Fruit fly (Drosophila melanogaster) S2 (cell line): ENCODE results near the gene spdo.

ENCODE experiments used
- CG8478 ChIP-seq: fragments of >200 bp; optimal IDR thresholded peaks from 2 replicates; lab custom pipeline; 2018
- CTCF ChIP-seq, 2 experiments: fragments of >200 bp; optimal IDR thresholded peaks; 2 replicates each; lab custom pipeline; 2018

Gene spdo

DNA sequence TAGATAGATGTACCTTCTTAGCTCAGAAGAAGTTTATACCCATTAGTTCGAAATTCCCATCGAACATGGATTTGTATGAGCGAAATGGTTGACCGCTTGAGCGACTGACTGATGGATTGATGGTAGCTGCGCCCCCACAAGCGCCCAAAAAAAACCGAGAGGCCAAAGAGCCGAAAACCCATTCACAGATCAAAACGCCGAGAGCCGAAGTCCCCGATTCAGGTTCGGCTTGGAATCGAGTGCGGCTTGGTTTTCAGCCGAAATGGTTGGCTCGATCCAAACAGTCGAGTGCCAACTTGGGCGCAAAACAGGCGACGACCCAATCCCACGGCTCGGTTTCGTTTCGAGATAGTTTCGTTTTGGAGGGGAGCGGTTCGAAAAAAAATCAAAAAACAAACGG is 16.3 kb upstream of the spdo start:
- no peak for TF ChIP-seq CG8478 (lab: Kevin White, UChicago)
- TF ChIP-seq CTCF (optimal IDR thresholded peaks at IDR 0.05; lab: Kevin White, UChicago): no peak

DNA sequence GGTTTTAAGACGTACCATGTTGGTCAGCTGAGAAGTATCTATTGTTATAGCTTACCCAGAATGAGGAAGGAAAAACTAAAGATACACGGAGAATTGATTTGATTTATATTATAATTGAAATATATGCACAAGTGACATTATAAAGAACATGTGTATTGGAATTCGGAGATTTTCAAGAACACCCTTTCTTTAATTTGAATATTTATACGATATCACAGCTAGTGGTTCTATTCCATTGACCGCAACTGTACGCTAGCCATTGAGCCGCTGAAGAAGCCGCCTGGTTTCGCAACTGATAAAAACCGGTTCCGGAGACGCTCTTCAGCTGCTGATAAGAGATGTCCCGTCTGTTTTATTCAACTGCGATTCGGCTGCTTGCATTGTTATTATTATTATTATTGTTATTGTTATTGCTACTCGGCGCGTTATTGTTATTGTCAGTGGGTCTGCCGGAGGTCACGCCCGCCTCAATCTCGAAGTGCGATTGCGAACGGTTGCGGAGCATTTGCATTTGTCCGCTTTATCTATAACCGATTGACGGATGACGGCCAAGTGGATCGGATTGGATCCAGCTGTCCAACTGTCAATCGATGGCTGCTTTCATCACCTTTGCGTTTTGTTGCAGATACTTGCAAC is 14.8 kb upstream of the spdo start:
- TF ChIP-seq CTCF (optimal IDR thresholded peaks at IDR 0.05; lab: Kevin White, UChicago) (no peak), CG8478 (lab: Kevin White, UChicago) (no peak)

DNA sequence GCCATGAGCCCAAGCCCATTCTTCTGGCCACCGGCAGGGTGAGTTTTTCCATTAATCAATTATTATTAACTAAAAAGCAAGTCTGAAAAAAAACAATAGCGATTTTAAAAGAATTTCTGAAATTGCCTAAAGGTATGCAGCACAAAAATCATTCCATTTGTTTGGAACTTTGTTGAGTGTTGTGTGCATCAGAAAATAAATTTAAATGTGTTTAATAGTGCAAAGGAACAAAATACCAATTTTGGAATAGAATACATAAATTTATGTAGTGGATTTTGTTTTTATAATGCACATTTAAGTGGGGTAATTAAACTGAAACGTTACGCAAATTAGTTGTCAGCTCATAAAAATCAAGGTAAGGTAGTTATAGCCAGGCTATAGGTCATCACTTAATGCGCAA is 12.2 kb upstream of the spdo start:
- TF ChIP-seq CG8478 (lab: Kevin White, UChicago): no peak
- TF ChIP-seq CTCF (optimal IDR thresholded peaks at IDR 0.05; lab: Kevin White, UChicago): no peak

DNA sequence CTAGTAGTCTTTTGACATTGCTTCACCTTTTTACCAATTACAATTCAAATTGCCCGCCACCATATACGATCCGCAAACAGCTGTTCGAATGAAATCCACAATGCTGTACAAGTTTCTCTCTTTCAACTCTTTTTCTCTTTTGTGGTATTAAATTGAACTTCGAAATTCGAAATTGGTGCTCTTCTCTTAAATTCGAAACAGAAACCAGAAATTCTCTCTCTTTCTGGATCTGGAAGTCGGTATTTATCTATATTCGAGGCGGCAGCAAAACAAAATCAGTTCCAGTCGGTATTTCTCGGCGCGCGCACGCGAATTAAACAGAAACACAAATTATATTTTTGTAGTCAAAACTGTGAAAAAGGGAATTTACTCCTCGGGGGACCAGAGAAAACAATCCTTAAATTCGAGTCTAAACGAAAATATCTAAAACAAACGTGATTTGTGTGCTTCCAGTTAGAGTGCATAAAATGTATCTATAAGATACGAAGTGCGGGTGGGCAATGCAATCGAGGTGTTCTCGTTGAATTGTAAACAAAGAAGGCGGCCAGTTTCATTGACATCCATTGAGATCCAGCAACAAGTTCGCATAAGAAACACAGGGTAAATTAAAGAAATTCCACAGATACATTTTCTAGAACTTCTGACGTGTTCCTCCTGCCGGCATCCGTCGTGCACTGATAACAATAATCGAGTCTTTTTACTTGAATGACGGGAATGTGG is 10.5 kb upstream of the spdo start, which contains the start of gene PH4alphaEFB:
PH4alphaEFB (plus strand) TSS at position 276 of the 720 bp plus-strand sequence.
- TF ChIP-seq CTCF (optimal IDR thresholded peaks at IDR 0.05; lab: Kevin White, UChicago) (no peak), CG8478 (lab: Kevin White, UChicago) (no peak)

DNA sequence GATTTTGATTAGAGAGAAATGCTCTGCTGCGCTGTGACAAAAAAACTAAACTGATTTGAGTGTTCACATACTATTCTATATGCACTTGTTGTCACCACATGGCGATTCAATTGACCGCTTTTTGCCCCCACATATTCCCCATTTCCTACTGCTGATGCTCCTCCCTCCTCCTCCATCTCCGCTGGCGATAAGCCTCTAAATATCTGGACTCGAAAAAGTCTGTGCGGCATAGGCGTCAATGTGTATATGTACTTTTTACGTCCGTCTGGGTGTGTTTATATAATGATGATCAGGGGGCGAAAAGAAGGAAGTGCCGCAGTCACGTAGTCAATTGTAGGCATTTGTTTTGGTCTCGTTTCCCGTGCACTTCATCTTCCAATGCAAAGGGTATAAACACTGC is 10.0 kb upstream of the spdo start:
- TF ChIP-seq CTCF (optimal IDR thresholded peaks at IDR 0.05; lab: Kevin White, UChicago) (no peak), CG8478 (lab: Kevin White, UChicago) (no peak)

DNA sequence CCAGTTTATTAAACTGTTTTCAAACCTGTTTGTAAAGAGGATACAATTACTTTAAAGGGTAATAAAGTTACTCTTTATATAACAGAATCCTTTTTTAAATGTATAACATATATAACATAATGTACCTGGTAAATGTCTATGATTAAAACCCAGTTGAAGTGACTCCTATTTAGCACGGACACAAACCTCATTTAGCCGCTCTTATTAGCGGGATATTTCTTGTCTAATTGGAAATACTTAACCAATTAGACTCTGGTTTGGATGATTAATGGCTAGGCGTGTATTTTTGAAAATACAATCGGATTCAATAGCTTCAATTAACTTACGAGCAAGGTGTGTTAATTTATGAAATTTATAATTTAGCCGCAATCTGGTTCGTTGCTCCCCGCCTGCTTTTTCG is 9.4 kb upstream of the spdo start:
- TF ChIP-seq CTCF (optimal IDR thresholded peaks at IDR 0.05; lab: Kevin White, UChicago) (peak; percentile 21 to 58), CG8478 (lab: Kevin White, UChicago) (no peak)

DNA sequence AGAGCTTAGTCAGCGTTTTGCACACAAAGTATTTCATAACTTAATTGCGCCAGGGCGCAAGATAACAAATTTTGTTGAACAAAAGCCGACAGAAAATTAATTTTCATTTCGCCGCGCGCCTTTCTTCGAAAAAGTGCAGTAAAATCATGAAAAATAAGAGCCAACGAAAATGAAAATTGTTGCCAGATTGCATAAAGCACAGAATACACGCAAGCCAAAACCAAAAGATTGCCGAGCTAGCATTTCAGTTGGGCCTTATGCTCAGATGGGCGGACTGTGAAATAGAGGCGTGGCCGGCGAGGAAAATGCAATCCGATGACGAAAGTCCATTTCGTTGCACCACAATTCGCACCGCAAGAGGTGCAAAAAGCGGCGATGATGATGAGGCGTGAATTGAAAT is 5.8 kb upstream of the spdo start:
- TF ChIP-seq CG8478 (lab: Kevin White, UChicago) (no peak), CTCF (optimal IDR thresholded peaks at IDR 0.05; lab: Kevin White, UChicago) (no peak)

DNA sequence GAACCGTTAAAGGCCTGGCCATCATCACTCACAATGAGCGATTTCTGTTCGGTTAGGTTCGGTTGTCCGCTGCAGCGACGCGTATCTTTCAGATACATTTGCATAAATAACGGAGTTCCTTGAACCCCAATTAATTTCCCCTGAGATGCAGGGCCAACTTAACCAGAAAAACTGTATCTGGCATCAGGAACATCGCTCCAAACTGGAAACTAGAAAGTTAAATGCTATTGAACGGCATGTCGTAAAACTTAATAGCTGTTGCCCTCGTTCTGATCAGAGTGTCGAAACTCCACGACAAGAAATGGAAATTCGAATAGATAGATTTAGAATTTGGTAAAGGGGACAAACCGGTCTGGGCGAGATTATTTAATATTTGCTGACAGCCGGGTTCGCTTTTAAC is 4.2 kb upstream of the spdo start:
- TF ChIP-seq CTCF (optimal IDR thresholded peaks at IDR 0.05; lab: Kevin White, UChicago): no peak
- no peak for TF ChIP-seq CG8478 (lab: Kevin White, UChicago)

DNA sequence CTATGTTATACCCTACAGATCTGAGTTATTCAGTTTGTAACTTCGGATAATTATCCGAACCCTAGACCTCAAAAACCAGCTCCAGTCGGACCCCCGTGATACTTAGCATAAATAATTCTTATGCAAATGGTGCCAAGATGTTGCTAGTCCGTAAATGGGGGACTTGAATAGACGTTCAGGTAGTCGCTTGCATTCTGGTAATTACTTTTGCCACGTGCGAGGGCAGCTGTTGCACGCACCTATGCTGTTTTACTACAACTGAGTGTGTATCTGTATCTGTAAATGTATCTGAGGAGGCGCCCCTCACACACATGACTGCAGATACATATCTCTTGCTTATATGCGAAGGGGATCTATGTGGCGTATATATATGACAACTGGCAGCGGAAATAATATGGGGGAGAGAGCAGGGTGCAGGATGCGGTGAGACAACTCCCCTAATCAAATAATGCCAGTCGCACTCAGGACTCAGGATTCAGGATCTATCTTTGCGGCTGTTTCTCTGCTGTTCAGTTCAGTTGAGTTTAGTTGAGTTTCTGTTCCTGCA is 1.7 kb upstream of the spdo start:
- TF ChIP-seq CTCF (optimal IDR thresholded peaks at IDR 0.05; lab: Kevin White, UChicago) (no peak), CG8478 (lab: Kevin White, UChicago) (no peak)

DNA sequence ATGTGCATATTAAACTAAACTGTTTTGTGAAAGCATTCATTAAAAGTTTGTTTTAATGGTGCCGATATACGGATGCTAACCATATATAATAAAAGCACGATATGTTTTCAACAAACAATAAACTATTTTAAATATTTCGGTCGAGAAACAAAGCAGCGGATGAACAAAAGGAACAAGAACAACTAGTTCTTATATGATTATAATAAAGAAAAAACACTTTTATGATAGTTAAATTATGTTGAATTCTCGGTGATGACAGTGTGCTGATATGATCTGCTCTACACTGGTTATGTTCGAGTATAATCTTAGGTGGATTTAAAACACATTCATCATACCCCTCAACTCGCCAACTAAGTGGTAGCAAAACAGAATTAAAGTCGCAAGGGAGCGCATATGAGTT is 574 bp upstream of the spdo start:
- TF ChIP-seq CTCF (optimal IDR thresholded peaks at IDR 0.05; lab: Kevin White, UChicago) (no peak), CG8478 (lab: Kevin White, UChicago) (no peak)

DNA sequence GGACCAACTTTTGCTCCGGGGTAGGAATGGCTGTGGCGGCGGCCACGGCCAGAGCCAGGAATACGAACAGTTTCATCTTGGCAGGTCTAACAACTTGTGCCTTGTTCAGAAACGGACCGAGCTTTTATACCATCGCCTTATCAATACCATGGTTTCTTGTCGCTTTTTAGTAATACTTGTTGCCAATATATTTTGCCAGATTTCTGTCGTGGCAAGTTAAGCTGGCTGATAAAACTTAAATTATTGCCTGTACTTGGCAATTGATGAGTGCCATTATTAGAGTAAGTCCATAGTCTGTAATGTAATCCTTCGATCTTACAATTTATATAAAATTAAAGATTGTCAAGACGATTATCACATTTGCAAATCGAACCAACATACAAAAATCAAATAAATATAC is 11.3 kb downstream of the spdo start, which contains the start of gene Jon99Fii:
Jon99Fii (minus strand) TSS at position 101 of the 400 bp plus-strand sequence.
- TF ChIP-seq CTCF (optimal IDR thresholded peaks at IDR 0.05; lab: Kevin White, UChicago) (no peak), CG8478 (lab: Kevin White, UChicago) (no peak)

DNA sequence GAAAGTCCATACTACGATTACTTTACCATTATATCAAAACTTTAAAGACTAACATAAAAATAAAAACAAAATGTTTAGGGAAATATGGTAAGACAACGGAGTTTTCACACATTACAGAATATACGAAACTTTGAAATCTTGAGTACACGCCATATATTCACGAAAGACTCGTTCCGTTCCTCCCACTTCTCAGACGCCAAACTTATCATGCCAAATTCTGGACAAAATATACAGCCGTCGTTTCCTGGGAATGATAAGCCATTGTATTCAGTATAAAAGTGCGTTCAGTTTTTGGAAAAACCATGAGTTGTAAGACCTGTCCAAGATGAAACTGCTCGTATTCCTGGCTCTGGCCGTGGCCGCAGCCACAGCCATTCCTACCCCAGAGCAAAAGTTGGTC is 12.2 kb downstream of the spdo start, which contains the start of gene Jon99Fi:
Jon99Fi (plus strand) TSS at position 301 of the 400 bp plus-strand sequence.
- TF ChIP-seq CTCF (optimal IDR thresholded peaks at IDR 0.05; lab: Kevin White, UChicago) (no peak), CG8478 (lab: Kevin White, UChicago) (no peak)

DNA sequence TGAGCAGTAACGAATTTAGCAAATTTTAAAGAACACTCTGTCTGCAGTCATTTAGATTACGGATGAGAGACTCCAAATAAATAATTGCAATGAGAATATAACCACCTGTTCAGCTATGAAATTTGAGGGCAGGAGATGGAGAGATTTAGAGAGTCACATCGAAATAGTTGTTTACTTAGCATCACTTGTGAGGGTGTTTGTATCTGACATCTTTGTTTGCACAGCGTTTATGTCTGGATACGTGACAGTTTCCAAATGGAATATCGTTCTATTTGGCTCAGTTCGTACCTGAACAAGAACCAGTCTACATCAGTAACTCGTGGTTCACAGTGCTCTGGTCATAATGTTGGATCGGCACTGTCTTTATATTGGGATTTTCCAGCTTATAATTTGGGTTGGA is 13.3 kb downstream of the spdo start, which contains the start of gene PH4alphaSG2:
PH4alphaSG2 (plus strand) TSS at position 278 of the 400 bp plus-strand sequence.
- TF ChIP-seq CG8478 (lab: Kevin White, UChicago) (no peak), CTCF (optimal IDR thresholded peaks at IDR 0.05; lab: Kevin White, UChicago) (no peak)

DNA sequence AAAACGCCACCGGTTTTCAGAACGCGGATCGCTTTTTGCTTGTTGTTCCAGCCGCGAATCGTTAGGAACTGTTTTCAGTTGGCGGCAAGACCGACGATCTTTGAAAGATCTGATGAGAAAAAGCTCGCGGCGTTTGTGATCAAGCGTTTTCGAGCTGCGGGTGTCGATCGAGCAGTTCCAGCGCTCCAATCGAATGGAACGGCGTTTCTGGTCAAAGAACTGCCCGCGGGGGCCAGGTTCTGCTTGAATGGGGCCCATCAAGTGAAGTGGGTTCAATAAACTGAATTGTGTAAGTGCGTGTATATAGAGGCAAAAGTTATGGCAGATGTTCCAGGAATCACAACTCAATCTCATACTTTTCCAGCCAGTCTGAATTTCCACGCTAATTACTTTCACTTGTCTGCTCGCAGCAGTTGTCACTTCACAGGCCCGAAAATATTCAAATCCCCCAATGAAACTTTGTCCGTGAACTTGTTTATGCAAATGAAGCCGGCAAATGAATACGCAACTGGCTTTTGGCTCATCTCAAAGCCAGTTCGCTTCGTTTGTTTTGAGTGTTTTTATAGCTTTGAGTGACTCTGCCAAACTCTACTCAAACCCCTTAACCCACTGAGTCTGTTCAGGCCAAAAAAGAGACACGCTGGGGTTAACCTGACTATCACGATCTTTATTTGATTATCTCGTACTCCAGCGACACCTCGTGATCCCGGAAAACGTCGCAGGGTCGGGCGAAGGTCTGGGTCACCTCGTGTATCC is 19.8 kb downstream of the spdo start, which contains the start of gene PH4alphaMP:
PH4alphaMP (minus strand) TSS at position 51 of the 756 bp plus-strand sequence.
- TF ChIP-seq CTCF (optimal IDR thresholded peaks at IDR 0.05; lab: Kevin White, UChicago): no peak
- no peak for TF ChIP-seq CG8478 (lab: Kevin White, UChicago)
